Worm (Caenorhabditis elegans) whole organism, L2 larva: ENCODE data around the gene T26C5.5.

Experiments used
- C34F6.9 ChIP-seq: fragments of 150-350 bp; optimal IDR thresholded peaks from 2 replicates; lab custom pipeline; 2014; ENCODE audit warnings: missing biosample characterization, missing genetic modification characterization
- F13H6.1 ChIP-seq: sonication (generic microtip); optimal IDR thresholded peaks from 2 replicates; lab custom pipeline; 2016; ENCODE audit warnings: missing genetic modification characterization, missing compliant biosample characterization
- aly-2 ChIP-seq: fragments of 150-350 bp; optimal IDR thresholded peaks from 2 replicates; lab custom pipeline; 2014; ENCODE audit warnings: missing biosample characterization, missing genetic modification characterization
- blmp-1 ChIP-seq: sonication (generic microtip); optimal IDR thresholded peaks from 2 replicates; lab custom pipeline; 2017; ENCODE audit warnings: missing genetic modification characterization, mild to moderate bottlenecking, missing compliant biosample characterization, antibody characterized with exemption, moderate library complexity; ENCODE audit not compliant: insufficient read depth
- egl-27 ChIP-seq: sonication (generic microtip); optimal IDR thresholded peaks from 3 replicates; lab custom pipeline; 2017; ENCODE audit warnings: missing biosample characterization, missing genetic modification reagents, missing genetic modification characterization
- elt-1 ChIP-seq: fragments of 150-350 bp; optimal IDR thresholded peaks from 2 replicates; lab custom pipeline; 2014; ENCODE audit warnings: missing biosample characterization, missing genetic modification characterization
- lin-13 ChIP-seq: fragments of 150-350 bp; optimal IDR thresholded peaks from 2 replicates; lab custom pipeline; 2014; ENCODE audit warnings: missing biosample characterization, missing genetic modification reagents, missing genetic modification characterization
- lin-39 ChIP-seq: fragments of 150-350 bp; optimal IDR thresholded peaks from 2 replicates; lab custom pipeline; 2014; ENCODE audit warnings: missing biosample characterization, missing genetic modification reagents, missing genetic modification characterization
- nhr-10 ChIP-seq: sonication (generic microtip); optimal IDR thresholded peaks from 2 replicates; lab custom pipeline; 2017; ENCODE audit warnings: missing biosample characterization, missing genetic modification characterization
- nhr-12 ChIP-seq: fragments of 150-350 bp; optimal IDR thresholded peaks from 2 replicates; lab custom pipeline; 2014; ENCODE audit warnings: missing biosample characterization, missing genetic modification characterization
- nhr-237 ChIP-seq: fragments of 150-350 bp; optimal IDR thresholded peaks from 2 replicates; lab custom pipeline; 2014; ENCODE audit warnings: missing biosample characterization, missing genetic modification characterization
- sma-3 ChIP-seq: sonication (generic microtip); optimal IDR thresholded peaks from 2 replicates; lab custom pipeline; 2016; ENCODE audit warnings: missing genetic modification reagents, missing genetic modification characterization, missing compliant biosample characterization
- unc-62 ChIP-seq: fragments of 150-350 bp; optimal IDR thresholded peaks from 2 replicates; lab custom pipeline; 2014; ENCODE audit warnings: missing biosample characterization, missing genetic modification reagents, missing genetic modification characterization
- zag-1 ChIP-seq: fragments of 150-350 bp; optimal IDR thresholded peaks from 2 replicates; lab custom pipeline; 2014; ENCODE audit warnings: missing biosample characterization, missing genetic modification characterization

DNA sequence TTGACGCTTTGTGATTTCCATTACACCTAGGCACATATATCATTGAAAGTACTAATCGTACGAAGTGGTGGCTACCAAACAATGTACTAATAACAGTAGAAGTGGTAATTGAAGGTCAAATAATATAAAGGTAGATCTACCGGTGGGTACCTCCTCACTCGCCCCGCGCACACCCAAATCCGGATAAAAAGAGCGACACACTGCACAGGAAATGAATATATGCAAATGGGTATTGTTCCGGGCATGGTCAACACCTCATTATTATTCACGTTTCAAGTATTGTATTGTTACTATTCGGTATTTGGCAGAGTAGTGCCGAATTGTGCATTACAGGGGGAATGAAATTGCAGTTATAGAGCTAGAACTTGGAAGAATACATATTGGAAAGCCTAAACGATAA, 19.7 kb upstream of the T26C5.5 start:
- TF ChIP-seq lin-39 (no peak), lin-13 (GFP tag; lab: Kevin White, UChicago) (no peak), elt-1 (tag; lab: Kevin White, UChicago) (no peak), blmp-1 (tag; lab: Kevin White, UChicago) (no peak), sma-3 (no peak), F13H6.1 (no peak), nhr-237 (tag; lab: Kevin White, UChicago) (no peak), aly-2 (no peak), unc-62 (GFP tag; lab: Kevin White, UChicago) (no peak), zag-1 (tag; lab: Kevin White, UChicago) (no peak), nhr-10 (tag; lab: Kevin White, UChicago) (no peak), egl-27 (tag; lab: Kevin White, UChicago) (no peak), nhr-12 (tag; lab: Kevin White, UChicago) (no peak), C34F6.9 (tag; lab: Kevin White, UChicago) (no peak)
